Worm (Caenorhabditis elegans) whole organism, young adult: Measurements from ENCODE around the gene rab-35.
A peak's percentile ranks its signal among the peaks of the same experiment; 100 is the strongest.

ENCODE experiments used
- B0336.3 ChIP-seq: fragments of 200-800 bp; sonication (Bioruptor generic); IDR thresholded peaks from 2 replicates; pipeline ENCODE4 v1.3.6; 2022; ENCODE audit warnings: missing genetic modification characterization, missing compliant biosample characterization
- F37B4.10 ChIP-seq: fragments of 200-800 bp; sonication (Bioruptor generic); IDR thresholded peaks from 2 replicates; pipeline ENCODE4 v1.3.6; 2022; ENCODE audit warnings: missing genetic modification characterization, missing compliant biosample characterization
- athp-1 ChIP-seq: sonication (generic microtip); optimal IDR thresholded peaks from 2 replicates; lab custom pipeline; 2017; ENCODE audit warnings: mild to moderate bottlenecking, missing genetic modification characterization, missing compliant biosample characterization
- dox-1 ChIP-seq: fragments of 200-800 bp; sonication (Bioruptor generic); IDR thresholded peaks from 2 replicates; pipeline ENCODE4 v1.3.6; 2022; ENCODE audit warnings: missing genetic modification reagents, missing genetic modification characterization, missing compliant biosample characterization
- efl-1 ChIP-seq: fragments of 150-350 bp; optimal IDR thresholded peaks from 2 replicates; lab custom pipeline; 2014; ENCODE audit warnings: missing biosample characterization, missing genetic modification reagents, missing genetic modification characterization
- hmg-1.2 ChIP-seq: fragments of 200-800 bp; sonication (Bioruptor generic); IDR thresholded peaks from 2 replicates; pipeline ENCODE4 v1.3.6; 2022; ENCODE audit warnings: missing genetic modification reagents, missing genetic modification characterization, missing compliant biosample characterization
- lin-40 ChIP-seq: sonication (generic microtip); optimal IDR thresholded peaks from 2 replicates; lab custom pipeline; 2016; ENCODE audit warnings: missing genetic modification characterization, mild to moderate bottlenecking, missing compliant biosample characterization, missing genotype, missing genetic modification reagents
- lin-54 ChIP-seq: fragments of 200-800 bp; sonication (Bioruptor generic); optimal IDR thresholded peaks from 2 replicates; lab custom pipeline; 2018; ENCODE audit warnings: mild to moderate bottlenecking, missing genetic modification characterization, missing compliant biosample characterization
- nhr-80 ChIP-seq: sonication (generic microtip); optimal IDR thresholded peaks from 2 replicates; lab custom pipeline; 2016; ENCODE audit warnings: missing genetic modification characterization, missing compliant biosample characterization
- snpc-4 ChIP-seq, 5 experiments: fragments of 150-350 bp in 1 of 5; sonication (generic microtip) in 4 of 5; optimal IDR thresholded peaks; 2 replicates each; lab custom pipeline; 2014 to 2018; ENCODE audit warnings: missing genetic modification characterization in 5 of 5, missing biosample characterization in 3 of 5, antibody characterized with exemption in 2 of 5, mild to moderate bottlenecking in 2 of 5, missing compliant biosample characterization in 2 of 5, missing genotype in 2 of 5, moderate library complexity in 2 of 5, missing genetic modification reagents in 1 of 5

Gene rab-35

ce11 chrIII:11269206-11269605 lies 42.2 kb downstream of the rab-35 start:
- TF ChIP-seq efl-1: no peak
- peak; percentile 27 for TF ChIP-seq nhr-80 (tag; lab: Kevin White, UChicago)

- no peak for TF ChIP-seq athp-1 (tag; lab: Kevin White, UChicago)
- TF ChIP-seq nhr-80 (tag; lab: Kevin White, UChicago): peak; percentile 80
These were observed 42.8 kb downstream of the rab-35 start for ce11 chrIII:11268532-11268931.

- TF ChIP-seq dox-1 (0 out of 2 replicates have a peak, but pooled peaks have one; percentile 26), nhr-80 (tag; lab: Kevin White, UChicago) (peak; percentile 82), hmg-1.2 (GFP tag; lab: Robert Waterston, UW) (0 out of 2 replicates have a peak, but pooled peaks have one; percentile 7), F37B4.10 (GFP tag; lab: Robert Waterston, UW) (no peak), snpc-4 (GFP tag; optimal IDR thresholded peaks at IDR 0.05; lab: Kevin White, UChicago) (no peak), snpc-4 (tag; optimal IDR thresholded peaks at IDR 0.05; lab: Kevin White, UChicago) (no peak), B0336.3 (peak; percentile 56; the same call in 1 of the 2 replicates)
These were observed 44.0 kb downstream of the rab-35 start for ce11 chrIII:11267372-11267771.

ce11 chrIII:11262089-11262488 lies 49.3 kb downstream of the rab-35 start:
- TF ChIP-seq lin-40 (tag; lab: Kevin White, UChicago) (peak; percentile 53), lin-54 (GFP tag; lab: Kevin White, UChicago) (no peak)
